Worm (Caenorhabditis elegans): ENCODE results near the gene txt-11.

Gene txt-11

ce11 chrV:3428697-3429096 lies 15.6 kb downstream of the txt-11 start, which contains the start of gene srab-20:
Gene srab-20, plus strand, starts transcription at chrV:3428997.
- TF ChIP-seq nhr-12 (tag; optimal IDR thresholded peaks at IDR 0.05) = no peak
- TF ChIP-seq ceh-88 (GFP tag; IDR thresholded peaks at IDR 0.05) = no peak
- no peak for TF ChIP-seq hlh-17 (GFP tag; optimal IDR thresholded peaks at IDR 0.05; ENCODE audit: borderline replicate concordance)
- no peak for TF ChIP-seq jun-1 (tag; optimal IDR thresholded peaks at IDR 0.05)
- no peak for TF ChIP-seq lin-14 (GFP tag; optimal IDR thresholded peaks at IDR 0.05)
- no peak for TF ChIP-seq aha-1 (tag; optimal IDR thresholded peaks at IDR 0.05)
- TF ChIP-seq snpc-4 (tag; optimal IDR thresholded peaks at IDR 0.05) = no peak
- TF ChIP-seq dpl-1 (GFP tag; optimal IDR thresholded peaks at IDR 0.05) = no peak
- no peak for TF ChIP-seq vab-15 (tag; optimal IDR thresholded peaks at IDR 0.05)

- TF ChIP-seq ets-5 (GFP tag; IDR thresholded peaks at IDR 0.05) = no peak
- TF ChIP-seq fkh-10 (GFP tag; optimal IDR thresholded peaks at IDR 0.05) = no peak
- TF ChIP-seq lin-15B (tag; optimal IDR thresholded peaks at IDR 0.05) = no peak
- no peak for TF ChIP-seq sox-4 (tag; optimal IDR thresholded peaks at IDR 0.05)
- no peak for TF ChIP-seq nhr-84 (tag; optimal IDR thresholded peaks at IDR 0.05)
- TF ChIP-seq rnt-1 (tag; optimal IDR thresholded peaks at IDR 0.05) = no peak
- no peak for TF ChIP-seq alr-1 (tag; optimal IDR thresholded peaks at IDR 0.05; ENCODE audit: borderline replicate concordance)
- no peak for TF ChIP-seq snpc-4 (tag; optimal IDR thresholded peaks at IDR 0.05)
- no peak for TF ChIP-seq ceh-63 (GFP tag; optimal IDR thresholded peaks at IDR 0.05)
- TF ChIP-seq lir-3 (tag; optimal IDR thresholded peaks at IDR 0.05; ENCODE audit: poor library complexity) = no peak
- TF ChIP-seq swsn-7 (tag; optimal IDR thresholded peaks at IDR 0.05) = no peak
- no peak for TF ChIP-seq lin-13 (GFP tag; optimal IDR thresholded peaks at IDR 0.05)
- TF ChIP-seq hpl-2 (GFP tag; optimal IDR thresholded peaks at IDR 0.05) = no peak
- TF ChIP-seq nhr-71 (tag; optimal IDR thresholded peaks at IDR 0.05) = no peak
- no peak for TF ChIP-seq nhr-12 (tag; optimal IDR thresholded peaks at IDR 0.05)
- TF ChIP-seq unc-98 (GFP tag; IDR thresholded peaks at IDR 0.05) = no peak
- no peak for TF ChIP-seq C34B4.2 (tag; optimal IDR thresholded peaks at IDR 0.05)
- no peak for TF ChIP-seq blmp-1 (tag; optimal IDR thresholded peaks at IDR 0.05)
- no peak for TF ChIP-seq hlh-17 (GFP tag; optimal IDR thresholded peaks at IDR 0.05; ENCODE audit: borderline replicate concordance)
- TF ChIP-seq nhr-20 (tag; optimal IDR thresholded peaks at IDR 0.05) = no peak
Measured at ce11 chrV:3431535-3431990, 18.5 kb downstream of the txt-11 start, which contains the start of the genes T20D4.19 and srj-9. Gene T20D4.19, minus strand, starts transcription at chrV:3431635. Gene srj-9, plus strand, starts transcription at chrV:3431940.

ce11 chrV:3442609-3443008 lies 29.5 kb downstream of the txt-11 start:
- TF ChIP-seq efl-1 (optimal IDR thresholded peaks at IDR 0.05) (no peak), efl-1 (GFP tag; optimal IDR thresholded peaks at IDR 0.05 in 1 of 2) (peak in 1 of 2 experiments; percentile 71), nhr-90 (tag; optimal IDR thresholded peaks at IDR 0.05; ENCODE audit: poor library complexity) (no peak)

- TF ChIP-seq aly-2 (tag; optimal IDR thresholded peaks at IDR 0.05) (no peak), unc-30 (tag; optimal IDR thresholded peaks at IDR 0.05) (no peak), vab-15 (tag; optimal IDR thresholded peaks at IDR 0.05) (no peak), fkh-8 (tag; optimal IDR thresholded peaks at IDR 0.05) (no peak), snpc-4 (tag; optimal IDR thresholded peaks at IDR 0.05) (no peak), blmp-1 (tag; optimal IDR thresholded peaks at IDR 0.05) (no peak), snu-23 (GFP tag; optimal IDR thresholded peaks at IDR 0.05) (no peak), nhr-77 (tag; optimal IDR thresholded peaks at IDR 0.05) (no peak), lir-3 (tag; optimal IDR thresholded peaks at IDR 0.05; ENCODE audit: poor library complexity) (no peak), nhr-71 (tag; optimal IDR thresholded peaks at IDR 0.05) (no peak), rnt-1 (tag; optimal IDR thresholded peaks at IDR 0.05) (no peak), nhr-20 (tag; optimal IDR thresholded peaks at IDR 0.05) (no peak), fos-1 (tag; optimal IDR thresholded peaks at IDR 0.05) (no peak)
Measured at ce11 chrV:3444777-3445089, 31.6 kb downstream of the txt-11 start, which contains the start of gene cfz-2. Gene cfz-2, minus strand, starts transcription at chrV:3444877.

All from whole organism, L1 larva.